Worm (Caenorhabditis elegans) whole organism, mixed stage, embryonic: ENCODE results near the gene ceh-14.

Source experiments
- nhr-28 ChIP-seq: fragments of 150-350 bp; optimal IDR thresholded peaks from 2 replicates; lab custom pipeline; 2014; ENCODE audit warnings: missing biosample characterization, missing genetic modification characterization
- unc-39 ChIP-seq: fragments of 150-350 bp; optimal IDR thresholded peaks from 2 replicates; lab custom pipeline; 2014; ENCODE audit warnings: missing biosample characterization, missing genetic modification characterization
- unc-62 ChIP-seq: fragments of 150-350 bp; optimal IDR thresholded peaks from 2 replicates; lab custom pipeline; 2014; ENCODE audit warnings: missing biosample characterization, missing genetic modification reagents, missing genetic modification characterization

DNA sequence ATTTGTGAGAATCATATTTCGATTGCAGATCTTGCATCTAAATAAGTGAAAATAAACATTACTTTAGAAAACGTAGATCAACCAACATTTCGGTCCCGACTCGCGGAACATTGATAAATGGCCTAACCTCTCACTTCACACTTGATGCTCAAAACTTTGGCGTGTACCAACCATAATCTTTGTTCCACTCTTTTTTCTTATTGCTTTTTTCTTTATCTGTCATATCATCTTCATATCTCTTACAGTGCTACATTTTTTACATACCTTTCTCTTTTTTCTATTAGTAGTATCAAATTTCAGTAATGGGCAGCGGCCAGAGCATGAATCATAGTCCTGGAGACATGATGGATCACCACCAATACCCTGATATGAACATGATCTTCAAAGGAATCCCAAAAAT lies 7.3 kb downstream of the ceh-14 start, which contains the start of gene F46C8.3:
- TF ChIP-seq nhr-28 (tag; lab: Kevin White, UChicago) (no peak), unc-39 (no peak), unc-62 (GFP tag; lab: Kevin White, UChicago) (no peak)
